Worm (Caenorhabditis elegans) whole organism, young adult: ENCODE measurements around the gene W08E12.9.

Experiments
- K12H6.12 ChIP-seq: fragments of 200-800 bp; sonication (Bioruptor generic); optimal IDR thresholded peaks from 2 replicates; lab custom pipeline; 2018; ENCODE audit warnings: mild to moderate bottlenecking, missing genetic modification characterization, missing compliant biosample characterization
- cebp-1 ChIP-seq, 2 experiments: fragments of 200-800 bp in 1 of 2; sonication (Bioruptor generic) in 1 of 2; sonication (generic microtip) in 1 of 2; IDR thresholded peaks in 1 of 2; optimal IDR thresholded peaks in 1 of 2; 2 replicates each; pipeline versions ENCODE4 v1.3.6 to Lab custom; 2017 to 2022; ENCODE audit warnings: missing compliant biosample characterization in 2 of 2, missing genetic modification characterization in 2 of 2, mild to moderate bottlenecking in 1 of 2, missing genetic modification reagents in 1 of 2, moderate library complexity in 1 of 2
- madf-3 ChIP-seq: fragments of 200-800 bp; sonication (Bioruptor generic); IDR thresholded peaks from 2 replicates; pipeline ENCODE4 v1.3.6; 2022; ENCODE audit warnings: missing genetic modification reagents, missing genetic modification characterization, missing compliant biosample characterization
- nfya-1 ChIP-seq: sonication (generic microtip); optimal IDR thresholded peaks from 2 replicates; lab custom pipeline; 2017; ENCODE audit warnings: antibody characterized with exemption, missing compliant biosample characterization, missing genetic modification characterization, borderline replicate concordance; ENCODE audit not compliant: insufficient read depth
- snpc-1.1 ChIP-seq: sonication (generic microtip); optimal IDR thresholded peaks from 2 replicates; lab custom pipeline; 2017; ENCODE audit warnings: missing genetic modification characterization, mild to moderate bottlenecking, missing compliant biosample characterization, antibody characterized with exemption, moderate library complexity, missing genotype, missing genetic modification reagents; ENCODE audit not compliant: insufficient read depth
- unc-130 ChIP-seq: sonication (generic microtip); optimal IDR thresholded peaks from 2 replicates; lab custom pipeline; 2016; ENCODE audit warnings: missing genetic modification reagents, missing genetic modification characterization, missing compliant biosample characterization

- no peak for TF ChIP-seq K12H6.12 (tag; lab: Kevin White, UChicago)
- no peak for TF ChIP-seq madf-3 (GFP tag; lab: Robert Waterston, UW)
- no peak for TF ChIP-seq cebp-1 (GFP tag; IDR thresholded peaks at IDR 0.05; lab: Robert Waterston, UW)
- TF ChIP-seq cebp-1 (tag; optimal IDR thresholded peaks at IDR 0.05; lab: Kevin White, UChicago), result no peak
- no peak for TF ChIP-seq nfya-1 (tag; lab: Kevin White, UChicago)
- no peak for TF ChIP-seq unc-130 (GFP tag; lab: Kevin White, UChicago)
- no peak for TF ChIP-seq snpc-1.1 (tag; lab: Kevin White, UChicago)
Measured at ce11 chrIV:3299229-3299628, 8.1 kb downstream of the W08E12.9 start.
